Worm (Caenorhabditis elegans) whole organism, L4 larva: Measurements from ENCODE around the gene Y39B6A.1.

ENCODE experiments used
- F37D6.2 ChIP-seq: sonication (generic microtip); optimal IDR thresholded peaks from 2 replicates; lab custom pipeline; 2016; ENCODE audit warnings: mild to moderate bottlenecking, missing genetic modification characterization, missing compliant biosample characterization
- ama-1 ChIP-seq: fragments of 150-350 bp; optimal IDR thresholded peaks from 2 replicates; lab custom pipeline; 2014; ENCODE audit warnings: inconsistent platforms, mixed read lengths
- ceh-28 ChIP-seq: fragments of 150-350 bp; optimal IDR thresholded peaks from 2 replicates; lab custom pipeline; 2014; ENCODE audit warnings: missing biosample characterization, missing genetic modification reagents, missing genetic modification characterization
- daf-8 ChIP-seq: fragments of 200-800 bp; sonication (Bioruptor generic); IDR thresholded peaks from 2 replicates; pipeline ENCODE4 v1.3.6; 2022; ENCODE audit warnings: missing genetic modification characterization, missing compliant biosample characterization
- egl-27 ChIP-seq: sonication (generic microtip); optimal IDR thresholded peaks from 3 replicates; lab custom pipeline; 2017; ENCODE audit warnings: missing biosample characterization, missing genetic modification reagents, missing genetic modification characterization
- lin-13 ChIP-seq: fragments of 150-350 bp; optimal IDR thresholded peaks from 2 replicates; lab custom pipeline; 2014; ENCODE audit warnings: missing biosample characterization, missing genetic modification reagents, missing genetic modification characterization
- mdt-29 ChIP-seq: fragments of 200-800 bp; sonication (Bioruptor generic); IDR thresholded peaks from 2 replicates; pipeline ENCODE4 v1.3.6; 2022; ENCODE audit warnings: missing genetic modification reagents, missing genetic modification characterization, missing compliant biosample characterization
- nhr-28 ChIP-seq: fragments of 150-350 bp; optimal IDR thresholded peaks from 2 replicates; lab custom pipeline; 2014; ENCODE audit warnings: missing biosample characterization, missing genetic modification characterization
- snpc-4 ChIP-seq: fragments of 150-350 bp; optimal IDR thresholded peaks from 2 replicates; lab custom pipeline; 2014; ENCODE audit warnings: missing biosample characterization, missing genetic modification characterization
- zfp-2 ChIP-seq: sonication (generic microtip); optimal IDR thresholded peaks from 2 replicates; lab custom pipeline; 2016; ENCODE audit warnings: mild to moderate bottlenecking, missing genetic modification characterization, missing compliant biosample characterization

- TF ChIP-seq snpc-4 (tag; lab: Kevin White, UChicago) (no peak), ama-1 (no peak), mdt-29 (GFP tag; lab: Robert Waterston, UW) (no peak), F37D6.2 (tag; lab: Kevin White, UChicago) (no peak), egl-27 (no peak), daf-8 (GFP tag; lab: Robert Waterston, UW) (no peak), ceh-28 (tag; lab: Kevin White, UChicago) (no peak), nhr-28 (tag; lab: Kevin White, UChicago) (no peak), zfp-2 (tag; lab: Kevin White, UChicago) (no peak), lin-13 (no peak)
These were observed 21.7 kb downstream of the Y39B6A.1 start for ce11 chrV:19181684-19182083.
